Worm (Caenorhabditis elegans) whole organism, L4 larva: Measurements from ENCODE around the gene srj-10.
A peak's percentile ranks its signal among the peaks of the same experiment; 100 is the strongest.

Experiments
- dmd-9 ChIP-seq: fragments of 200-800 bp; sonication (Bioruptor generic); IDR thresholded peaks from 2 replicates; pipeline ENCODE4 v1.3.6; 2022; ENCODE audit warnings: missing genetic modification reagents, missing genetic modification characterization, missing compliant biosample characterization
- jun-1 ChIP-seq: fragments of 150-350 bp; optimal IDR thresholded peaks from 2 replicates; lab custom pipeline; 2014; ENCODE audit warnings: missing biosample characterization, missing genetic modification reagents, missing genetic modification characterization
- lim-7 ChIP-seq: fragments of 200-800 bp; sonication (Bioruptor generic); IDR thresholded peaks from 2 replicates; pipeline ENCODE4 v1.3.6; 2022; ENCODE audit warnings: missing genetic modification characterization, missing compliant biosample characterization
- lin-15B ChIP-seq: fragments of 150-350 bp; sonication (generic microtip); optimal IDR thresholded peaks from 3 replicates; lab custom pipeline; 2014; ENCODE audit warnings: missing biosample characterization, missing genetic modification characterization
- lin-39 ChIP-seq: fragments of 150-350 bp; optimal IDR thresholded peaks from 2 replicates; lab custom pipeline; 2014; ENCODE audit warnings: missing biosample characterization, missing genetic modification reagents, missing genetic modification characterization
- nhr-11 ChIP-seq: fragments of 150-350 bp; optimal IDR thresholded peaks from 2 replicates; lab custom pipeline; 2014; ENCODE audit warnings: missing biosample characterization, missing genetic modification characterization
- nhr-25 ChIP-seq: sonication (generic microtip); optimal IDR thresholded peaks from 2 replicates; lab custom pipeline; 2017; ENCODE audit warnings: missing genetic modification characterization, mild to moderate bottlenecking, missing compliant biosample characterization, antibody characterized with exemption, moderate library complexity, borderline replicate concordance; ENCODE audit not compliant: insufficient read depth
- snpc-4 ChIP-seq: fragments of 150-350 bp; optimal IDR thresholded peaks from 2 replicates; lab custom pipeline; 2014; ENCODE audit warnings: missing biosample characterization, missing genetic modification characterization
- unc-62 ChIP-seq, 3 experiments: fragments of 150-350 bp in 1 of 3; sonication (generic microtip); optimal IDR thresholded peaks in 2 of 3; peaks in 1 of 3; 1 replicate in 1 of 3; 2 replicates in 2 of 3; lab custom pipeline; 2014 to 2017; ENCODE audit warnings: missing biosample characterization in 3 of 3, missing genetic modification characterization in 3 of 3, missing genetic modification reagents in 3 of 3, missing genotype in 1 of 3

ce11 chrV:16071167-16071566 lies 2.6 kb downstream of the srj-10 start, which contains the start of gene nhr-176:
- peak in 1 of 2 experiments; percentile 62 for TF ChIP-seq unc-62 (GFP tag; optimal IDR thresholded peaks at IDR 0.05 in 1 of 2; lab: Kevin White, UChicago)
- no peak for TF ChIP-seq unc-62 (tag; optimal IDR thresholded peaks at IDR 0.05; lab: Kevin White, UChicago)
- TF ChIP-seq snpc-4 (tag; lab: Kevin White, UChicago), result no peak
- no peak for TF ChIP-seq lin-39
- TF ChIP-seq dmd-9 (GFP tag; lab: Robert Waterston, UW), result no peak
- no peak for TF ChIP-seq jun-1 (tag; lab: Kevin White, UChicago)
- no peak for TF ChIP-seq lin-15B (tag; lab: Kevin White, UChicago)
- no peak for TF ChIP-seq lim-7 (GFP tag; lab: Robert Waterston, UW)
- TF ChIP-seq nhr-11 (tag; lab: Kevin White, UChicago), result no peak
- no peak for TF ChIP-seq nhr-25 (tag; lab: Kevin White, UChicago)
